Worm (Caenorhabditis elegans) whole organism, late embryonic: ENCODE results near the gene msp-76.

ENCODE experiments used
- F13H6.1 ChIP-seq: sonication (generic microtip); optimal IDR thresholded peaks from 2 replicates; lab custom pipeline; 2016; ENCODE audit warnings: missing genetic modification characterization, missing compliant biosample characterization
- ama-1 ChIP-seq: fragments of 150-350 bp; optimal IDR thresholded peaks from 2 replicates; lab custom pipeline; 2014
- ceh-18 ChIP-seq: sonication (generic microtip); optimal IDR thresholded peaks from 2 replicates; lab custom pipeline; 2016; ENCODE audit warnings: missing genetic modification characterization, missing compliant biosample characterization
- dve-1 ChIP-seq: sonication (generic microtip); optimal IDR thresholded peaks from 2 replicates; lab custom pipeline; 2017; ENCODE audit warnings: antibody characterized with exemption, mild to moderate bottlenecking, missing genetic modification characterization, missing compliant biosample characterization
- ets-4 ChIP-seq: sonication (generic microtip); optimal IDR thresholded peaks from 2 replicates; lab custom pipeline; 2016; ENCODE audit warnings: missing genetic modification characterization, missing compliant biosample characterization
- fkh-10 ChIP-seq: fragments of 150-350 bp; optimal IDR thresholded peaks from 2 replicates; lab custom pipeline; 2014; ENCODE audit warnings: missing biosample characterization, missing genetic modification reagents, missing genetic modification characterization
- pha-4 ChIP-seq: fragments of 150-350 bp; optimal IDR thresholded peaks from 2 replicates; lab custom pipeline; 2018; ENCODE audit warnings: missing biosample characterization, missing genetic modification reagents, missing genetic modification characterization
- rnt-1 ChIP-seq: sonication (generic microtip); optimal IDR thresholded peaks from 2 replicates; lab custom pipeline; 2016; ENCODE audit warnings: missing genetic modification characterization, missing compliant biosample characterization
- tbx-2 ChIP-seq: sonication (generic microtip); optimal IDR thresholded peaks from 2 replicates; lab custom pipeline; 2016; ENCODE audit warnings: missing genetic modification characterization, missing compliant biosample characterization

DNA sequence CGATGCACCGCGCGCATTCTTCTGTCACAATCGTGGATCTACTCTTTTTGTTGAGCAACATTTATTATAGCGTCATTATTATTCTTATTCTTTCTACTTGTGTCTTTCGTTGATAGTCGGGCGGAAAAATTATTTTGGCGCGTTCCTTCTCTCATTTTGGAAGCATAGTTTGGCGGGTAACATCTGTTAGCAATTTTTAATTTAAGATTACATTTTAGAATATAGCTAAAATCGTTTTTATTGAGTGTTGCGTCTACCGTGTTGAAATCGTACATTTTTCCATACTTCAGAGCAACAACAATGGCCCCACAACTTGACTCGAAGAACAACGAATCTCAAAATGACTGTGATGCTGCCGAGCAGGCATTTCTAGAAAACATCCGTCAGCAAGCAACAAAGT is 1.8 kb downstream of the msp-76 start, which contains the start of gene sdz-36:
- no peak for TF ChIP-seq pha-4 (tag; lab: Kevin White, UChicago)
- no peak for TF ChIP-seq fkh-10 (GFP tag; lab: Kevin White, UChicago)
- TF ChIP-seq tbx-2 (tag; lab: Kevin White, UChicago) = no peak
- no peak for TF ChIP-seq F13H6.1
- TF ChIP-seq ets-4 (tag; lab: Kevin White, UChicago) = no peak
- TF ChIP-seq ceh-18 (tag; lab: Kevin White, UChicago) = no peak
- no peak for TF ChIP-seq rnt-1
- TF ChIP-seq dve-1 (tag; lab: Kevin White, UChicago) = no peak
- TF ChIP-seq ama-1 (lab: Kevin White, UChicago) = no peak
